Worm (Caenorhabditis elegans): ENCODE results near the gene C46F11.4.
A peak's percentile ranks its signal among the peaks of the same experiment; 100 is the strongest.

Gene C46F11.4

DNA sequence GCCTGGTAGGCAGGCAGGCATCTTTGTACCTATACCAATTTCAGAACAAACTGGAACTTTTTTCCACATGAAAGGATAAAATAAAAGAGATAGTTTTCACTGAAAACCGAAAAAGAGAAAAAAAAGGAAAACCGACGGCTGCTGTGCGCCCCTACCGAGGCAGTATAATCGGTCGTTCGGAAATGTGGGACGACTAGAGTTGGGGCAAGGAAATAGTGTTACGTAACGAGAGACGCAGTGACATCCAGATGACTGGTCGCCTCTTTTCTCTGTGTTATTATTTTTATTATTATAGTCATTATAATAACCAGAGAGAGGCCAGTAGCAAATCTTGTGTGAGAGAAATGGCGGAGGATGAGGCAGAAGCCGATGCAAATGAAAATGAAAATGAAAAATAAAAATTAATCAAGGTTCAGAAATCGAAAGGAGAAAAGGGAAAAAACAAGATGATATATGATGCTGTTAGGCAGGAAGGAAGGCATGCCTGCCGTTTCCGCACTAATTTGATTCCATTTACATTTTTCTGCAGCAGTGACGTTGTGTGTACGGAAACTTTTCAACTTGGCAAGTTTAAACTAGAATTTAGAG is 17.3 kb upstream of the C46F11.4 start:
- TF ChIP-seq blmp-1 (tag; optimal IDR thresholded peaks at IDR 0.05) = peak; percentile 86
- peak; percentile 26 for TF ChIP-seq mls-2 (tag; optimal IDR thresholded peaks at IDR 0.05)
- TF ChIP-seq ces-1 (GFP tag; optimal IDR thresholded peaks at IDR 0.05) = peak; percentile 55
- no peak for TF ChIP-seq sptf-1 (tag; optimal IDR thresholded peaks at IDR 0.05)

DNA sequence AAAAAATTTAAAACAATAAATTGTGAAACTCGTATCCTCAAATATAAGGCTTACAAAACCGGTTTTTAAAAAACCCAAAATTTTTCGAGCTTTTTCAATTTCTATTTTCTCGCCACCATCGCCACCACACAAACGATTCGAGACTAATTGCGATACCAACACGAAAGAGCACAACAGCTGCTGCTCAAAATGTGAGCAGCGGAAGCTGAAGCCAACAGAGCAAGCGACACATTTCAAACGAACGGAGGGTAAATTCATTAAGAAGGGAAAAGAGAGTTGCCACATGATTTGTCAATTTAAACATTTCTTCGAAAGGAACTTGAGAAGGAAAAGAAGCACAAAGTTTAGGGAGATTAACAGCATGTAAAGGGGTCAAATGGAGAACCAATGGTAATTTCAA is 15.0 kb upstream of the C46F11.4 start:
- TF ChIP-seq ces-1 (GFP tag; optimal IDR thresholded peaks at IDR 0.05) = peak; percentile 87
- no peak for TF ChIP-seq sem-2 (GFP tag; optimal IDR thresholded peaks at IDR 0.05)
- TF ChIP-seq unc-120 (tag; optimal IDR thresholded peaks at IDR 0.05; ENCODE audit: poor library complexity, severe bottlenecking) = peak; percentile 5
- TF ChIP-seq unc-62 (GFP tag; optimal IDR thresholded peaks at IDR 0.05) = peak; percentile 18
- TF ChIP-seq zip-8 (tag; optimal IDR thresholded peaks at IDR 0.05) = no peak
- peak; percentile 17 for TF ChIP-seq lin-32 (GFP tag; optimal IDR thresholded peaks at IDR 0.05)
- peak; percentile 92 for TF ChIP-seq hlh-1 (tag; optimal IDR thresholded peaks at IDR 0.05)

DNA sequence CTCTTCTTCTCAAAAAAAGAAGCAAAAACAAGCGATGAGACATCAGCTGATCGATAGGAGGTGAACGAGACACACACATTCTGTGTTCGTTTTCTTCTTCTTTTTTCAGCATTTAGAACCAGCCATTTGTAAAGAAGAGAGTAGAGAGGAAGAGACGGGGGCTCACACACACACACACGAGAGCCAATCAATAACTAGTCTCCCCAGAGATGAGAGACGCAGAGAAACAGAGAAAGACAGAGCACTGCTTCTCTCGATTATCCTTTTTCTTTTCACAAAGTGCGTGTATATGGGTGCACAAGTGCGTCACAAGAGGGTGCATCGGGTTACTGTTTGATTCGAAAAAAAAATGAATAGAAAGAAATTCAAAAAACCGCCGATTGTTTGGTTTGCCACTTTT is 13.3 kb upstream of the C46F11.4 start:
- peak; percentile 79 for TF ChIP-seq ces-1 (GFP tag; optimal IDR thresholded peaks at IDR 0.05)
- peak; percentile 56 for TF ChIP-seq mep-1 (tag; optimal IDR thresholded peaks at IDR 0.05)
- TF ChIP-seq nhr-28 (tag; optimal IDR thresholded peaks at IDR 0.05) = no peak
- TF ChIP-seq ham-2 (GFP tag; optimal IDR thresholded peaks at IDR 0.05) = no peak
- no peak for TF ChIP-seq cnd-1 (tag; optimal IDR thresholded peaks at IDR 0.05)
- TF ChIP-seq unc-120 (tag; optimal IDR thresholded peaks at IDR 0.05; ENCODE audit: poor library complexity, severe bottlenecking) = peak; percentile 77
- no peak for TF ChIP-seq flh-1 (GFP tag; optimal IDR thresholded peaks at IDR 0.05)
- TF ChIP-seq sptf-1 (tag; optimal IDR thresholded peaks at IDR 0.05) = peak; percentile 60
- no peak for TF ChIP-seq bed-3 (GFP tag; optimal IDR thresholded peaks at IDR 0.05)
- TF ChIP-seq ceh-39 (tag; optimal IDR thresholded peaks at IDR 0.05) = peak; percentile 25
- peak; percentile 63 for TF ChIP-seq pha-4 (tag; optimal IDR thresholded peaks at IDR 0.05)
- TF ChIP-seq snpc-4 (tag; optimal IDR thresholded peaks at IDR 0.05) = no peak
- no peak for TF ChIP-seq nhr-2 (tag; optimal IDR thresholded peaks at IDR 0.05)
- peak; percentile 36 for TF ChIP-seq hlh-1 (tag; optimal IDR thresholded peaks at IDR 0.05)
- peak; percentile 25 for TF ChIP-seq mls-2 (tag; optimal IDR thresholded peaks at IDR 0.05)

DNA sequence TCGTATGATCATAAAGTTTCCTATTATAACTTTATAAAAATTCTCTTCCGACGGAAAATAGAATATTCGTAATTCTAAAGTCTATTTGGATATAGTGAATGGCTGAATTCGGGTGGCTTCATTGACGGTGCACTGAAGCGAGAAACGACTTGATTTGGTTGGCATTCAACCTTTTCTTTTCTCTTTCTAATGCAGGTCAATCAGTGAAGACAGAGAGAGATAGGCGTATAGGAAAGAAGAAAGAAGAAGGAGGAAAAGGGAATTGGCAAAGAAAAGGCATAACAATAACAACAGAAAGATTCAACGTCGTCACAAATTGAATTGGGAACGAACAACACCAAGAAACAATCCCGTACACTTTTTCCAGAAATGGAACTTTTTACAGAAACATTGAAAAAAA is 11.4 kb upstream of the C46F11.4 start:
- TF ChIP-seq zip-8 (tag; optimal IDR thresholded peaks at IDR 0.05) (no peak), ceh-83 (GFP tag; optimal IDR thresholded peaks at IDR 0.05) (no peak), M03D4.4 (tag; optimal IDR thresholded peaks at IDR 0.05) (no peak), ces-1 (GFP tag; optimal IDR thresholded peaks at IDR 0.05) (no peak), pha-4 (tag; optimal IDR thresholded peaks at IDR 0.05) (no peak), nhr-28 (tag; optimal IDR thresholded peaks at IDR 0.05) (no peak), unc-62 (GFP tag; optimal IDR thresholded peaks at IDR 0.05) (no peak), flh-1 (GFP tag; optimal IDR thresholded peaks at IDR 0.05) (no peak), unc-120 (tag; optimal IDR thresholded peaks at IDR 0.05; ENCODE audit: poor library complexity, severe bottlenecking) (no peak), mep-1 (tag; optimal IDR thresholded peaks at IDR 0.05) (no peak)

DNA sequence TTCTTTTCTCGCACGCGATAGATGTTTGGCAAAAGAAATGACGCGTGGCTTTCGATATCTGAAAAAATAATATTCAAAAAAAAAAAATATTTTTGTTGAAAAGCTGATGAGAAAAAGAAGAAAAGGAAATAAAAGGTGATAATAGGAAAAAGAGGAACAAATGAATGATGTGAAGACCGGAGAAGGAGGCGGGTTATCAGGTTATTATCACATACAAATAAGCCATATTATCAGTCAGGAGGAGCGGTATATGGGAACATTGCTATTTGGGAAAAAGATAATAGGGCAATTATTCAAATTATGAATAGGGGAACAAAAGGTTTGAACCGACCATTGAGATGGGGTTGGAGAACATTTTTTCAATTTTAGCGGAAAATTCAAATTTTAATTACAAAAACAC is 10.0 kb upstream of the C46F11.4 start:
- TF ChIP-seq mls-2 (tag; optimal IDR thresholded peaks at IDR 0.05) = no peak

DNA sequence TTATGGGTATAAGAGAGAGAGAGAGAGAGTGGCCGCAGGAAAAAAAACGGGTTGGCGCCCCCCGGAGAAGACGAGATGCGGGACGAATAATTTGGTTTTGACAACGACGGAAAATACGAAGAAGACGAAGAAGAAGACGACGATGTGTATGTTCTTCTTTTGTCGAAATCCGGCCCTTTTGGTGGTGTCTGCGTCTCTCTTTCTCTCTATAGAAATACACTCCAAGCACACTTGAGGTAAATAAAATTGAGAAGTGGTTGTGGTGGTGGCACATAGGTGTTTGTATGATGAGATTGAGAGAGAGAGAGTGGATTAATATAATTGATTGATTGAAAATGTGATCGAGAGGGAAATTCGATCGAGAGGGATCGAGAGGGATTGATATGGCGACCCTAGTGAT is 8.7 kb upstream of the C46F11.4 start:
- no peak for TF ChIP-seq nhr-12 (tag; optimal IDR thresholded peaks at IDR 0.05)
- no peak for TF ChIP-seq lin-13 (tag; optimal IDR thresholded peaks at IDR 0.05)
- no peak for TF ChIP-seq ceh-39 (tag; optimal IDR thresholded peaks at IDR 0.05)
- TF ChIP-seq M03D4.4 (tag; optimal IDR thresholded peaks at IDR 0.05) = no peak
- peak; percentile 24 for TF ChIP-seq mls-2 (tag; optimal IDR thresholded peaks at IDR 0.05)
- TF ChIP-seq cnd-1 (tag; optimal IDR thresholded peaks at IDR 0.05) = no peak
- no peak for TF ChIP-seq ceh-83 (GFP tag; optimal IDR thresholded peaks at IDR 0.05)
- TF ChIP-seq ces-1 (GFP tag; optimal IDR thresholded peaks at IDR 0.05) = peak; percentile 88
- TF ChIP-seq ham-2 (GFP tag; optimal IDR thresholded peaks at IDR 0.05) = no peak
- no peak for TF ChIP-seq blmp-1 (tag; optimal IDR thresholded peaks at IDR 0.05)
- no peak for TF ChIP-seq ztf-11 (tag; optimal IDR thresholded peaks at IDR 0.05)
- TF ChIP-seq pha-4 (tag; optimal IDR thresholded peaks at IDR 0.05) = peak; percentile 55
- peak; percentile 1 for TF ChIP-seq nhr-237 (tag; optimal IDR thresholded peaks at IDR 0.05)
- no peak for TF ChIP-seq bed-3 (GFP tag; optimal IDR thresholded peaks at IDR 0.05)
- TF ChIP-seq ceh-43 (GFP tag; optimal IDR thresholded peaks at IDR 0.05) = no peak
- no peak for TF ChIP-seq nhr-28 (tag; optimal IDR thresholded peaks at IDR 0.05)
- TF ChIP-seq mep-1 (tag; optimal IDR thresholded peaks at IDR 0.05) = no peak
- TF ChIP-seq sem-2 (GFP tag; optimal IDR thresholded peaks at IDR 0.05) = no peak
- TF ChIP-seq lin-32 (GFP tag; optimal IDR thresholded peaks at IDR 0.05) = no peak
- TF ChIP-seq unc-39 (tag; optimal IDR thresholded peaks at IDR 0.05) = no peak

All from whole organism, mixed stage, embryonic.